Fruit fly (Drosophila melanogaster) whole organism, embryonic: ENCODE data around the gene Cpr78Cb.
A peak's percentile ranks its signal among the peaks of the same experiment; 100 is the strongest.

ENCODE experiments used
- Abd-B ChIP-seq: fragments of 200-800 bp; sonication (Bioruptor generic); optimal IDR thresholded peaks from 2 replicates; lab custom pipeline; 2018; ENCODE audit warnings: missing biosample characterization, mild to moderate bottlenecking, missing genetic modification characterization, moderate library complexity
- BtbVII ChIP-seq: fragments of 200-800 bp; sonication (Bioruptor generic); optimal IDR thresholded peaks from 3 replicates; lab custom pipeline; 2017; ENCODE audit warnings: missing biosample characterization, mild to moderate bottlenecking, missing genetic modification characterization
- CG10147 ChIP-seq: fragments of 200-800 bp; sonication (Bioruptor generic); optimal IDR thresholded peaks from 2 replicates; lab custom pipeline; 2019; ENCODE audit warnings: missing biosample characterization, mild to moderate bottlenecking, missing genetic modification characterization, moderate library complexity
- CG10321 ChIP-seq: fragments of 200-800 bp; sonication (Bioruptor generic); IDR thresholded peaks from 2 replicates; pipeline ENCODE4 v1.3.6; 2022; ENCODE audit warnings: missing biosample characterization, missing genetic modification characterization
- CG10543 ChIP-seq: fragments of 200-800 bp; sonication (Bioruptor generic); optimal IDR thresholded peaks from 3 replicates; lab custom pipeline; 2017; ENCODE audit warnings: missing biosample characterization, mild to moderate bottlenecking, missing genetic modification characterization, moderate library complexity
- CG11504 ChIP-seq: fragments of 200-800 bp; sonication (Bioruptor generic); optimal IDR thresholded peaks from 3 replicates; lab custom pipeline; 2019; ENCODE audit warnings: missing biosample characterization, mild to moderate bottlenecking, missing genetic modification characterization, moderate library complexity
- CG12299 ChIP-seq: fragments of 200-800 bp; sonication (Bioruptor generic); optimal IDR thresholded peaks from 2 replicates; lab custom pipeline; 2018; ENCODE audit warnings: missing biosample characterization, mild to moderate bottlenecking, missing genetic modification characterization
- CG12391 ChIP-seq: fragments of 200-800 bp; sonication (Bioruptor generic); optimal IDR thresholded peaks from 3 replicates; lab custom pipeline; 2018; ENCODE audit warnings: missing biosample characterization, mild to moderate bottlenecking, missing genetic modification characterization, moderate library complexity
- CG12942 ChIP-seq: fragments of 200-800 bp; sonication (Bioruptor generic); optimal IDR thresholded peaks from 3 replicates; lab custom pipeline; 2016; ENCODE audit warnings: missing biosample characterization, missing genetic modification characterization
- CG13424 ChIP-seq: fragments of 200-800 bp; sonication (Bioruptor generic); optimal IDR thresholded peaks from 2 replicates; lab custom pipeline; 2019; ENCODE audit warnings: missing biosample characterization, mild to moderate bottlenecking, missing genetic modification characterization, moderate library complexity
- CG13894 ChIP-seq: fragments of 200-800 bp; sonication (Bioruptor generic); optimal IDR thresholded peaks from 3 replicates; lab custom pipeline; 2018; ENCODE audit warnings: missing biosample characterization, mild to moderate bottlenecking, missing genetic modification characterization, moderate library complexity
- CG14014 ChIP-seq: fragments of 200-800 bp; sonication (Bioruptor generic); IDR thresholded peaks from 2 replicates; pipeline ENCODE4 v1.3.6; 2022; ENCODE audit warnings: missing biosample characterization, missing genetic modification characterization
- CG15011 ChIP-seq: fragments of 200-800 bp; sonication (Bioruptor generic); optimal IDR thresholded peaks from 3 replicates; lab custom pipeline; 2018; ENCODE audit warnings: missing biosample characterization, mild to moderate bottlenecking, missing genetic modification characterization
- CG15514 ChIP-seq: fragments of 200-800 bp; sonication (Bioruptor generic); optimal IDR thresholded peaks from 3 replicates; lab custom pipeline; 2017; ENCODE audit warnings: missing biosample characterization, missing genetic modification characterization, mild to moderate bottlenecking, moderate library complexity, missing genetic modification reagents
- CG17385 ChIP-seq: fragments of 200-800 bp; sonication (Bioruptor generic); optimal IDR thresholded peaks from 3 replicates; lab custom pipeline; 2018; ENCODE audit warnings: missing biosample characterization, mild to moderate bottlenecking, missing genetic modification characterization
- CG2120 ChIP-seq: fragments of 200-800 bp; sonication (Bioruptor generic); optimal IDR thresholded peaks from 3 replicates; lab custom pipeline; 2016; ENCODE audit warnings: missing biosample characterization, missing genetic modification characterization
- CG2678 ChIP-seq: fragments of 200-800 bp; sonication (Bioruptor generic); optimal IDR thresholded peaks from 3 replicates; lab custom pipeline; 2019; ENCODE audit warnings: missing biosample characterization, mild to moderate bottlenecking, missing genetic modification characterization, moderate library complexity
- CG3281 ChIP-seq: fragments of 200-800 bp; sonication (Bioruptor generic); optimal IDR thresholded peaks from 3 replicates; lab custom pipeline; 2017; ENCODE audit warnings: missing biosample characterization, mild to moderate bottlenecking, missing genetic modification characterization
- CG34376 ChIP-seq: fragments of 200-800 bp; sonication (Bioruptor generic); optimal IDR thresholded peaks from 2 replicates; lab custom pipeline; 2018; ENCODE audit warnings: missing biosample characterization, mild to moderate bottlenecking, missing genetic modification characterization
- CG42726 ChIP-seq: fragments of 200-800 bp; sonication (Bioruptor generic); IDR thresholded peaks from 2 replicates; pipeline ENCODE4 v1.3.6; 2022; ENCODE audit warnings: missing biosample characterization, missing genetic modification characterization; ENCODE audit not compliant: partially characterized antibody
- CG6813 ChIP-seq: fragments of 200-800 bp; sonication (Bioruptor generic); optimal IDR thresholded peaks from 2 replicates; lab custom pipeline; 2017; ENCODE audit warnings: missing biosample characterization, missing genetic modification characterization, mild to moderate bottlenecking, moderate library complexity, missing genetic modification reagents
- CG8924 ChIP-seq: fragments of 200-800 bp; optimal IDR thresholded peaks from 3 replicates; lab custom pipeline; 2019; ENCODE audit warnings: missing biosample characterization, mild to moderate bottlenecking, missing genetic modification characterization, moderate library complexity
- CG9437 ChIP-seq: fragments of 200-800 bp; sonication (Bioruptor generic); optimal IDR thresholded peaks from 2 replicates; lab custom pipeline; 2018; ENCODE audit warnings: missing biosample characterization, mild to moderate bottlenecking, missing genetic modification characterization
- CG9727 ChIP-seq: fragments of 200-800 bp; sonication (Bioruptor generic); optimal IDR thresholded peaks from 3 replicates; lab custom pipeline; 2017; ENCODE audit warnings: missing biosample characterization, mild to moderate bottlenecking, missing genetic modification characterization
- D ChIP-seq, 2 experiments: fragments of 200-800 bp in 1 of 2; fragments of >200 bp in 1 of 2; sonication (Bioruptor generic) in 1 of 2; optimal IDR thresholded peaks; 2 replicates in 1 of 2; 3 replicates in 1 of 2; lab custom pipeline; 2017; ENCODE audit warnings: mild to moderate bottlenecking in 1 of 2, missing biosample characterization in 1 of 2, missing genetic modification characterization in 1 of 2, missing genetic modification reagents in 1 of 2
- D19A ChIP-seq: fragments of 200-800 bp; optimal IDR thresholded peaks from 3 replicates; lab custom pipeline; 2019; ENCODE audit warnings: missing biosample characterization, mild to moderate bottlenecking, missing genetic modification characterization, moderate library complexity
- Deaf1 ChIP-seq: fragments of 200-800 bp; optimal IDR thresholded peaks from 3 replicates; lab custom pipeline; 2019; ENCODE audit warnings: missing biosample characterization, mild to moderate bottlenecking, missing genetic modification characterization, moderate library complexity
- Dek ChIP-seq: fragments of 200-800 bp; sonication (Bioruptor generic); optimal IDR thresholded peaks from 3 replicates; lab custom pipeline; 2019; ENCODE audit warnings: missing biosample characterization, mild to moderate bottlenecking, missing genetic modification characterization, moderate library complexity
- E2f2 ChIP-seq: fragments of 200-800 bp; sonication (Bioruptor generic); IDR thresholded peaks from 2 replicates; pipeline ENCODE4 v1.3.6; 2022; ENCODE audit warnings: missing biosample characterization, missing genetic modification characterization
- Fer1 ChIP-seq: fragments of 200-800 bp; sonication (Bioruptor generic); optimal IDR thresholded peaks from 2 replicates; lab custom pipeline; 2017; ENCODE audit warnings: missing biosample characterization, mild to moderate bottlenecking, missing genetic modification characterization
- Fer3 ChIP-seq: fragments of 200-800 bp; sonication (Bioruptor generic); optimal IDR thresholded peaks from 2 replicates; lab custom pipeline; 2018; ENCODE audit warnings: missing biosample characterization, mild to moderate bottlenecking, missing genetic modification characterization, moderate library complexity
- Hmr ChIP-seq: fragments of 200-800 bp; sonication (Bioruptor generic); optimal IDR thresholded peaks from 3 replicates; lab custom pipeline; 2017; ENCODE audit warnings: mild to moderate bottlenecking, missing biosample characterization, missing genetic modification reagents, missing genetic modification characterization
- Mes4 ChIP-seq: fragments of 200-800 bp; sonication (Bioruptor generic); optimal IDR thresholded peaks from 2 replicates; lab custom pipeline; 2016; ENCODE audit warnings: missing biosample characterization, missing genetic modification characterization
- Nf-YB ChIP-seq: fragments of 200-800 bp; sonication (Bioruptor generic); optimal IDR thresholded peaks from 3 replicates; lab custom pipeline; 2019; ENCODE audit warnings: missing biosample characterization, mild to moderate bottlenecking, missing genetic modification characterization, moderate library complexity
- NfI ChIP-seq: fragments of 200-800 bp; sonication (Bioruptor generic); optimal IDR thresholded peaks from 3 replicates; lab custom pipeline; 2018; ENCODE audit warnings: missing biosample characterization, mild to moderate bottlenecking, missing genetic modification characterization, moderate library complexity
- Oli ChIP-seq: fragments of 200-800 bp; sonication (Bioruptor generic); optimal IDR thresholded peaks from 2 replicates; lab custom pipeline; 2018; ENCODE audit warnings: missing biosample characterization, mild to moderate bottlenecking, missing genetic modification characterization, moderate library complexity
- ase ChIP-seq: fragments of 200-800 bp; sonication (Bioruptor generic); IDR thresholded peaks from 3 replicates; pipeline ENCODE4 v1.3.6; 2022; ENCODE audit warnings: missing biosample characterization, missing genetic modification characterization
- crol ChIP-seq: fragments of 200-800 bp; sonication (Bioruptor generic); IDR thresholded peaks from 2 replicates; pipeline ENCODE4 v1.3.6; 2022; ENCODE audit warnings: missing biosample characterization, missing genetic modification characterization
- dmrt99B ChIP-seq: fragments of 200-800 bp; sonication (Bioruptor generic); optimal IDR thresholded peaks from 2 replicates; lab custom pipeline; 2018; ENCODE audit warnings: missing biosample characterization, mild to moderate bottlenecking, missing genetic modification characterization, moderate library complexity
- fu2 ChIP-seq: fragments of 200-800 bp; sonication (Bioruptor generic); optimal IDR thresholded peaks from 2 replicates; lab custom pipeline; 2016; ENCODE audit warnings: missing biosample characterization, missing genetic modification characterization
- ind ChIP-seq: fragments of 200-800 bp; sonication (Bioruptor generic); optimal IDR thresholded peaks from 3 replicates; lab custom pipeline; 2016; ENCODE audit warnings: missing biosample characterization, missing genetic modification characterization
- lab ChIP-seq: fragments of 200-800 bp; sonication (Bioruptor generic); optimal IDR thresholded peaks from 3 replicates; lab custom pipeline; 2017; ENCODE audit warnings: missing biosample characterization, missing genetic modification characterization, mild to moderate bottlenecking, moderate library complexity, missing genetic modification reagents
- lilli ChIP-seq: fragments of 200-800 bp; sonication (Bioruptor generic); optimal IDR thresholded peaks from 3 replicates; lab custom pipeline; 2016; ENCODE audit warnings: missing biosample characterization, missing genetic modification characterization
- mam ChIP-seq: fragments of 200-800 bp; sonication (Bioruptor generic); optimal IDR thresholded peaks from 3 replicates; lab custom pipeline; 2016; ENCODE audit warnings: missing biosample characterization, missing genetic modification characterization
- org-1 ChIP-seq: fragments of 200-800 bp; sonication (Bioruptor generic); optimal IDR thresholded peaks from 2 replicates; lab custom pipeline; 2017; ENCODE audit warnings: missing biosample characterization, missing genetic modification characterization
- row ChIP-seq: fragments of 200-800 bp; sonication (Bioruptor generic); IDR thresholded peaks from 3 replicates; pipeline ENCODE4 v1.3.6; 2022; ENCODE audit warnings: missing biosample characterization, missing genetic modification characterization
- vfl ChIP-seq: fragments of 200-800 bp; sonication (Bioruptor generic); optimal IDR thresholded peaks from 2 replicates; lab custom pipeline; 2016; ENCODE audit warnings: missing biosample characterization, missing genetic modification characterization

Gene Cpr78Cb

dm6 chr3L:21321807-21322503 lies 27.7 kb downstream of the Cpr78Cb start (continued):
- TF ChIP-seq CG10321 (GFP tag; lab: Robert Waterston, UW) (no peak), Hmr (GFP tag; lab: Kevin White, UChicago) (peak; percentile 79), mam (GFP tag; lab: Kevin White, UChicago) (no peak), Oli (tag; lab: Kevin White, UChicago) (peak; percentile 37), ind (GFP tag; lab: Kevin White, UChicago) (peak; percentile 11), lilli (GFP tag; lab: Kevin White, UChicago) (peak; percentile 37), CG12391 (tag; lab: Kevin White, UChicago) (peak; percentile 43), crol (GFP tag; lab: Robert Waterston, UW) (0 out of 2 replicates have a peak, but pooled peaks have one; percentile 8), CG6813 (GFP tag; lab: Kevin White, UChicago) (peak; percentile 43), E2f2 (GFP tag; lab: Robert Waterston, UW) (no peak), CG12942 (no peak), CG15514 (peak; percentile 49), dmrt99B (tag; lab: Kevin White, UChicago) (peak; percentile 56), CG3281 (GFP tag; lab: Kevin White, UChicago) (peak; percentile 70), Abd-B (GFP tag; lab: Kevin White, UChicago) (no peak), CG8924 (tag; lab: Kevin White, UChicago) (peak; percentile 19), CG11504 (tag; lab: Kevin White, UChicago) (peak; percentile 54), CG10147 (GFP tag; lab: Kevin White, UChicago) (peak; percentile 27), D19A (tag; lab: Kevin White, UChicago) (peak; percentile 6), Fer3 (tag; lab: Kevin White, UChicago) (peak; percentile 25), CG2678 (tag; lab: Kevin White, UChicago) (peak; percentile 79), CG14014 (GFP tag; lab: Robert Waterston, UW) (peak; percentile 39; the same call in 1 of the 2 replicates), BtbVII (peak; percentile 33), CG9437 (no peak), CG12299 (tag; lab: Kevin White, UChicago) (no peak), lab (peak; percentile 73), D (optimal IDR thresholded peaks at IDR 0.05; lab: Kevin White, UChicago) (no peak), D (GFP tag; optimal IDR thresholded peaks at IDR 0.05; lab: Kevin White, UChicago) (no peak), CG42726 (GFP tag; lab: Robert Waterston, UW) (no peak), Dek (tag; lab: Kevin White, UChicago) (peak; percentile 44), NfI (GFP tag; lab: Kevin White, UChicago) (peak; percentile 57), Mes4 (GFP tag; lab: Kevin White, UChicago) (no peak), row (GFP tag; lab: Robert Waterston, UW) (peak; percentile 48; the same call in 2 of the 3 replicates), CG10543 (GFP tag; lab: Kevin White, UChicago) (peak; percentile 47), CG15011 (GFP tag; lab: Kevin White, UChicago) (no peak), vfl (GFP tag; lab: Kevin White, UChicago) (no peak), ase (GFP tag; lab: Robert Waterston, UW) (0 out of 3 replicates have a peak, but pooled peaks have one; percentile 27), org-1 (GFP tag; lab: Kevin White, UChicago) (peak; percentile 5), Deaf1 (peak; percentile 95), CG13424 (tag; lab: Kevin White, UChicago) (peak; percentile 53), CG2120 (GFP tag; lab: Kevin White, UChicago) (peak; percentile 68), CG34376 (GFP tag; lab: Kevin White, UChicago) (peak; percentile 69), CG17385 (GFP tag; lab: Kevin White, UChicago) (peak; percentile 30), Fer1 (peak; percentile 78), CG9727 (GFP tag; lab: Kevin White, UChicago) (peak; percentile 20), CG13894 (tag; lab: Kevin White, UChicago) (peak; percentile 59), Nf-YB (GFP tag; lab: Kevin White, UChicago) (peak; percentile 8), fu2 (GFP tag; lab: Kevin White, UChicago) (peak; percentile 14)
